Fruit fly (Drosophila melanogaster) whole organism, embryonic: ENCODE data around the gene CG6583.

Experiments used
- Bgb ChIP-seq: fragments of 200-800 bp; sonication (Bioruptor generic); IDR thresholded peaks from 2 replicates; pipeline ENCODE4 v1.3.6; 2022; ENCODE audit warnings: missing biosample characterization, missing genetic modification characterization; ENCODE audit not compliant: partially characterized antibody
- Bteb2 ChIP-seq: fragments of 200-800 bp; sonication (Bioruptor generic); optimal IDR thresholded peaks from 2 replicates; lab custom pipeline; 2016; ENCODE audit warnings: missing biosample characterization, missing genetic modification characterization
- CG10654 ChIP-seq: fragments of 200-800 bp; sonication (Bioruptor generic); optimal IDR thresholded peaks from 2 replicates; lab custom pipeline; 2016; ENCODE audit warnings: missing biosample characterization, missing genetic modification characterization
- CG12071 ChIP-seq: fragments of 200-800 bp; sonication (Bioruptor generic); optimal IDR thresholded peaks from 3 replicates; lab custom pipeline; 2018; ENCODE audit warnings: missing biosample characterization, mild to moderate bottlenecking, missing genetic modification characterization
- CG12219 ChIP-seq: fragments of 200-800 bp; sonication (Bioruptor generic); optimal IDR thresholded peaks from 3 replicates; lab custom pipeline; 2018; ENCODE audit warnings: missing biosample characterization, mild to moderate bottlenecking, missing genetic modification characterization
- CG13287 ChIP-seq: fragments of 200-800 bp; sonication (Bioruptor generic); IDR thresholded peaks from 2 replicates; pipeline ENCODE4 v1.3.6; 2022; ENCODE audit warnings: missing biosample characterization, missing genetic modification characterization; ENCODE audit not compliant: partially characterized antibody
- CG15073 ChIP-seq: fragments of 200-800 bp; sonication (Bioruptor generic); optimal IDR thresholded peaks from 2 replicates; lab custom pipeline; 2016; ENCODE audit warnings: missing biosample characterization, missing genetic modification characterization
- CG1602 ChIP-seq: fragments of 200-800 bp; sonication (Bioruptor generic); optimal IDR thresholded peaks from 3 replicates; lab custom pipeline; 2016; ENCODE audit warnings: missing biosample characterization, missing genetic modification characterization
- CG17359 ChIP-seq: fragments of 200-800 bp; sonication (Bioruptor generic); optimal IDR thresholded peaks from 3 replicates; lab custom pipeline; 2018; ENCODE audit warnings: missing biosample characterization, mild to moderate bottlenecking, missing genetic modification characterization, moderate library complexity
- CG17912 ChIP-seq: fragments of 200-800 bp; sonication (Bioruptor generic); optimal IDR thresholded peaks from 2 replicates; lab custom pipeline; 2018; ENCODE audit warnings: missing biosample characterization, mild to moderate bottlenecking, missing genetic modification characterization
- CG18619 ChIP-seq: fragments of 200-800 bp; sonication (Bioruptor generic); optimal IDR thresholded peaks from 3 replicates; lab custom pipeline; 2017; ENCODE audit warnings: missing biosample characterization, mild to moderate bottlenecking, missing genetic modification characterization
- CG3163 ChIP-seq: fragments of 200-800 bp; sonication (Bioruptor generic); optimal IDR thresholded peaks from 3 replicates; lab custom pipeline; 2016; ENCODE audit warnings: missing biosample characterization, missing genetic modification characterization
- CG32767 ChIP-seq: fragments of 200-800 bp; sonication (Bioruptor generic); IDR thresholded peaks from 2 replicates; pipeline ENCODE4 v1.3.6; 2022; ENCODE audit warnings: missing biosample characterization, missing genetic modification characterization
- CG34224 ChIP-seq: fragments of 200-800 bp; sonication (Bioruptor generic); IDR thresholded peaks from 3 replicates; pipeline ENCODE4 v1.3.6; 2022; ENCODE audit warnings: missing biosample characterization, missing genetic modification characterization; ENCODE audit not compliant: partially characterized antibody
- CG4404 ChIP-seq: fragments of 200-800 bp; sonication (Bioruptor generic); IDR thresholded peaks from 2 replicates; pipeline ENCODE4 v1.3.6; 2022; ENCODE audit warnings: missing biosample characterization, missing genetic modification characterization
- CG4854 ChIP-seq: fragments of 200-800 bp; sonication (Bioruptor generic); optimal IDR thresholded peaks from 2 replicates; lab custom pipeline; 2016; ENCODE audit warnings: missing biosample characterization, missing genetic modification characterization, inconsistent platforms
- CoRest ChIP-seq: fragments of 200-800 bp; sonication (Bioruptor generic); optimal IDR thresholded peaks from 3 replicates; lab custom pipeline; 2018; ENCODE audit warnings: missing biosample characterization, mild to moderate bottlenecking, missing genetic modification characterization, moderate library complexity
- D ChIP-seq, 2 experiments: fragments of 200-800 bp in 1 of 2; fragments of >200 bp in 1 of 2; sonication (Bioruptor generic) in 1 of 2; optimal IDR thresholded peaks; 2 replicates in 1 of 2; 3 replicates in 1 of 2; lab custom pipeline; 2017; ENCODE audit warnings: mild to moderate bottlenecking in 1 of 2, missing biosample characterization in 1 of 2, missing genetic modification characterization in 1 of 2, missing genetic modification reagents in 1 of 2
- Dll ChIP-seq: fragments of 200-800 bp; sonication (Bioruptor generic); IDR thresholded peaks from 4 replicates; pipeline ENCODE4 v1.3.6; 2022; ENCODE audit warnings: missing biosample characterization, missing genetic modification characterization; ENCODE audit not compliant: partially characterized antibody
- Ets65A ChIP-seq: fragments of 200-800 bp; sonication (Bioruptor generic); peaks from one replicate; lab custom pipeline; 2016; ENCODE audit warnings: missing biosample characterization, missing genetic modification characterization
- GATAe ChIP-seq: fragments of 200-800 bp; sonication (Bioruptor generic); conservative IDR thresholded peaks from 2 replicates; pipeline ENCODE4 v1.3.6; 2022; ENCODE audit warnings: missing biosample characterization, missing genetic modification characterization
- H15 ChIP-seq: fragments of 200-800 bp; sonication (Bioruptor generic); IDR thresholded peaks from 3 replicates; pipeline ENCODE4 v1.3.6; 2022; ENCODE audit warnings: missing biosample characterization, missing genetic modification characterization
- HmgD ChIP-seq: fragments of 200-800 bp; sonication (Bioruptor generic); optimal IDR thresholded peaks from 3 replicates; lab custom pipeline; 2016; ENCODE audit warnings: missing biosample characterization, missing genetic modification characterization
- Hmx ChIP-seq: fragments of 200-800 bp; sonication (Bioruptor generic); optimal IDR thresholded peaks from 2 replicates; lab custom pipeline; 2016; ENCODE audit warnings: missing biosample characterization, missing genetic modification characterization
- Lhr ChIP-seq: fragments of 200-800 bp; sonication (Bioruptor generic); optimal IDR thresholded peaks from 3 replicates; lab custom pipeline; 2017; ENCODE audit warnings: mild to moderate bottlenecking, missing biosample characterization, missing genetic modification reagents, missing genetic modification characterization
- Lim3 ChIP-seq: fragments of 200-800 bp; sonication (Bioruptor generic); IDR thresholded peaks from 2 replicates; pipeline ENCODE4 v1.3.6; 2022; ENCODE audit warnings: missing biosample characterization, missing genetic modification characterization
- MESR4 ChIP-seq: fragments of 200-800 bp; sonication (Bioruptor generic); optimal IDR thresholded peaks from 2 replicates; lab custom pipeline; 2018; ENCODE audit warnings: missing biosample characterization, mild to moderate bottlenecking, missing genetic modification characterization, moderate library complexity
- Meics ChIP-seq: fragments of 200-800 bp; sonication (Bioruptor generic); optimal IDR thresholded peaks from 2 replicates; lab custom pipeline; 2017; ENCODE audit warnings: missing biosample characterization, mild to moderate bottlenecking, missing genetic modification characterization
- NC2α ChIP-seq: fragments of 200-800 bp; sonication (Bioruptor generic); optimal IDR thresholded peaks from 2 replicates; lab custom pipeline; 2016; ENCODE audit warnings: missing biosample characterization, missing genetic modification characterization
- NfI ChIP-seq: fragments of 200-800 bp; sonication (Bioruptor generic); optimal IDR thresholded peaks from 3 replicates; lab custom pipeline; 2018; ENCODE audit warnings: missing biosample characterization, mild to moderate bottlenecking, missing genetic modification characterization, moderate library complexity
- Ravus ChIP-seq: fragments of 200-800 bp; sonication (Bioruptor generic); IDR thresholded peaks from 2 replicates; pipeline ENCODE4 v1.3.6; 2022; ENCODE audit warnings: missing biosample characterization, missing genetic modification characterization
- Trl ChIP-seq, 3 experiments: fragments of >200 bp in 2 of 3; fragments of 200-800 bp in 1 of 3; sonication (Bioruptor generic) in 1 of 3; optimal IDR thresholded peaks; 2 replicates in 1 of 3; 3 replicates in 2 of 3; lab custom pipeline; 2016 to 2017; ENCODE audit warnings: missing biosample characterization in 1 of 3, missing genetic modification characterization in 1 of 3
- cad ChIP-seq: fragments of >200 bp; optimal IDR thresholded peaks from 2 replicates; lab custom pipeline; 2017; ENCODE audit warnings: missing biosample characterization, missing genetic modification characterization
- crp ChIP-seq, 2 experiments: fragments of 200-800 bp; sonication (Bioruptor generic); optimal IDR thresholded peaks; 2 replicates in 1 of 2; 3 replicates in 1 of 2; lab custom pipeline; 2017; ENCODE audit warnings: missing biosample characterization in 2 of 2, missing genetic modification characterization in 2 of 2, mild to moderate bottlenecking in 1 of 2, moderate library complexity in 1 of 2
- dysf ChIP-seq: fragments of 200-800 bp; sonication (Bioruptor generic); IDR thresholded peaks from 3 replicates; pipeline ENCODE4 v1.3.6; 2022; ENCODE audit warnings: missing biosample characterization, missing genetic modification characterization
- ems ChIP-seq: fragments of 200-800 bp; sonication (Bioruptor generic); optimal IDR thresholded peaks from 3 replicates; lab custom pipeline; 2016; ENCODE audit warnings: missing biosample characterization, missing genetic modification characterization
- gro ChIP-seq: fragments of 200-800 bp; sonication (Bioruptor generic); optimal IDR thresholded peaks from 2 replicates; lab custom pipeline; 2016; ENCODE audit warnings: missing biosample characterization, missing genetic modification characterization
- ind ChIP-seq: fragments of 200-800 bp; sonication (Bioruptor generic); optimal IDR thresholded peaks from 3 replicates; lab custom pipeline; 2016; ENCODE audit warnings: missing biosample characterization, missing genetic modification characterization
- insv ChIP-seq, 2 experiments: fragments of 200-800 bp; sonication (Bioruptor generic); optimal IDR thresholded peaks; 3 replicates each; lab custom pipeline; 2016 to 2018; ENCODE audit warnings: missing biosample characterization in 2 of 2, missing genetic modification characterization in 2 of 2
- klu ChIP-seq: fragments of 200-800 bp; sonication (Bioruptor generic); IDR thresholded peaks from 2 replicates; pipeline ENCODE4 v1.3.6; 2022; ENCODE audit warnings: missing biosample characterization, missing genetic modification characterization
- lbe ChIP-seq: fragments of 200-800 bp; sonication (Bioruptor generic); optimal IDR thresholded peaks from 2 replicates; lab custom pipeline; 2016; ENCODE audit warnings: missing biosample characterization, mild to moderate bottlenecking, missing genetic modification characterization
- otp ChIP-seq: fragments of 200-800 bp; sonication (Bioruptor generic); IDR thresholded peaks from 3 replicates; pipeline ENCODE4, ENCODE4 v1.3.6; 2022; ENCODE audit warnings: missing biosample characterization, missing genetic modification characterization
- pita ChIP-seq: fragments of 200-800 bp; sonication (Bioruptor generic); optimal IDR thresholded peaks from 2 replicates; lab custom pipeline; 2017; ENCODE audit warnings: missing biosample characterization, mild to moderate bottlenecking, missing genetic modification characterization
- pzg ChIP-seq: fragments of 200-800 bp; sonication (Bioruptor generic); optimal IDR thresholded peaks from 3 replicates; lab custom pipeline; 2018; ENCODE audit warnings: missing biosample characterization, mild to moderate bottlenecking, missing genetic modification characterization, moderate library complexity
- stwl ChIP-seq: fragments of 200-800 bp; sonication (Bioruptor generic); optimal IDR thresholded peaks from 3 replicates; lab custom pipeline; 2018; ENCODE audit warnings: missing biosample characterization, mild to moderate bottlenecking, missing genetic modification characterization, moderate library complexity
- tin ChIP-seq: fragments of 200-800 bp; sonication (Bioruptor generic); optimal IDR thresholded peaks from 3 replicates; lab custom pipeline; 2016; ENCODE audit warnings: missing biosample characterization, missing genetic modification characterization
- wdn ChIP-seq: fragments of 200-800 bp; sonication (Bioruptor generic); IDR thresholded peaks from 2 replicates; pipeline ENCODE4 v1.3.6; 2022; ENCODE audit warnings: missing biosample characterization, missing genetic modification characterization

CG6583 gene

DNA sequence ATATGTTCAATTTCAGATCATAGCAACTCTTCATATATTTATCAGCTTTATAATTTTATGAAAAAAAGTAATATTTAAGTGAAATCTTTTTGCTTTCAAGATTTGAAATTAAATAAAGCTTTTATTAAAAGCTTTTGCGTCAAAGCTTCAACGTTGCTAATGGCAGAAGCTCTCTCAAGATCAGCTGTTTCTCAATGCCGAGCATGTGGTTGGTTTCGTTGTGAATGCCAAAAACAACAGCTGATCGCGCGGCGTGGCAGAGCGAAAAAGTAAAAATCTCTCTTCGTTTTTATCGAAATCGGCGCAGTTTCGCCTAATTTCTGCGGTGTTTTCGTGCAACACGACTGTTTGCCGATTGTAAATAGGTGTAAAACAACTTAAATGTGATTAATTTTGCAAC, 35.2 kb upstream of the CG6583 start, which contains the start of gene CG31759:
Gene CG31759 (plus strand): TSS at position 161 of the 400 bp plus-strand sequence.
- TF ChIP-seq CG17359 (no peak), Dll (GFP tag; lab: Robert Waterston, UW) (0 out of 4 replicates have a peak, but pooled peaks have one; percentile 27), pzg (peak; percentile 3), HmgD (GFP tag; lab: Kevin White, UChicago) (no peak), crp (GFP tag; optimal IDR thresholded peaks at IDR 0.05; lab: Kevin White, UChicago) (peak in 1 of 2 experiments; percentile 88), CG3163 (GFP tag; lab: Kevin White, UChicago) (peak; percentile 11), Trl (optimal IDR thresholded peaks at IDR 0.05; lab: Kevin White, UChicago) (peak; percentile 13 to 39), Trl (GFP tag; optimal IDR thresholded peaks at IDR 0.05; lab: Kevin White, UChicago) (no peak), CG34224 (no peak; the same call in 2 of the 3 replicates), CG13287 (GFP tag; lab: Robert Waterston, UW) (peak; percentile 72), Ravus (no peak), Ets65A (no peak), stwl (tag; lab: Kevin White, UChicago) (peak; percentile 5), dysf (GFP tag; lab: Robert Waterston, UW) (no peak), wdn (GFP tag; lab: Robert Waterston, UW) (no peak), gro (GFP tag; lab: Kevin White, UChicago) (no peak)

dm6 chr2L:12200990-12201389, 28.6 kb upstream of the CG6583 start:
- TF ChIP-seq CG12219 (no peak), insv (GFP tag; optimal IDR thresholded peaks at IDR 0.05; lab: Kevin White, UChicago) (peak in 1 of 2 experiments; percentile 57), Lim3 (GFP tag; lab: Robert Waterston, UW) (no peak)

DNA sequence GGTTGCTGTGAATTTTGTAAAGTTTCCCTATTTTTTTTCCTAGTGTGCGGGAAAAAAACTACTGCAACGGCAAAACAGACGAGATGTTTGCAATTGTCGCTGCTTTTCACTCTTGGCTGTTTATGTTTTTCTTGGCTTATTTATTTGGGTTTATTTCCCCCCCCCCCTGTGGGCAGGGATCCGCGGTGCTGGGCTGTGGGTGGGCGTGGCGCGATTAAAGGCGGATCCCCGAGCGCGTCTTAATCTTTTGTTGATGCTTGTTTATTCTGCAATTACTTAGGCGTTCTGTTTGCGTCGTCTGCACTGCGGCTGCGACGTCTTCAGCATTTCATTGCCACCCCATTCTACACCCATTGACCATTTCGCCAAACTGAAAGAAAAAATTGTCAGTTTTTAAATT, 22.5 kb upstream of the CG6583 start:
- TF ChIP-seq cad (GFP tag; lab: Kevin White, UChicago) (no peak), Bteb2 (GFP tag; lab: Kevin White, UChicago) (no peak), CoRest (tag; lab: Kevin White, UChicago) (no peak), CG32767 (GFP tag; lab: Robert Waterston, UW) (no peak), CG15073 (GFP tag; lab: Kevin White, UChicago) (no peak), CG12071 (GFP tag; lab: Kevin White, UChicago) (no peak), lbe (GFP tag; lab: Kevin White, UChicago) (no peak), H15 (GFP tag; lab: Robert Waterston, UW) (0 out of 3 replicates have a peak, but pooled peaks have one; percentile 47), klu (GFP tag; lab: Robert Waterston, UW) (no peak), CG17912 (GFP tag; lab: Kevin White, UChicago) (no peak), ind (GFP tag; lab: Kevin White, UChicago) (no peak), GATAe (GFP tag; lab: Robert Waterston, UW) (no peak), pita (GFP tag; lab: Kevin White, UChicago) (no peak), CG4854 (no peak), CG34224 (no peak), NC2α (no peak), CG4404 (GFP tag; lab: Robert Waterston, UW) (0 out of 2 replicates have a peak, but pooled peaks have one; percentile 17), ems (GFP tag; lab: Kevin White, UChicago) (no peak), D (optimal IDR thresholded peaks at IDR 0.05; lab: Kevin White, UChicago) (no peak), D (GFP tag; optimal IDR thresholded peaks at IDR 0.05; lab: Kevin White, UChicago) (no peak), Lhr (GFP tag; lab: Kevin White, UChicago) (no peak), tin (no peak), Hmx (GFP tag; lab: Kevin White, UChicago) (no peak), MESR4 (no peak), wdn (GFP tag; lab: Robert Waterston, UW) (no peak), otp (no peak), NfI (no peak), Meics (no peak), CG18619 (no peak), Bgb (GFP tag; lab: Robert Waterston, UW) (no peak), CG10654 (no peak), CG1602 (GFP tag; lab: Kevin White, UChicago) (no peak)
